Fruit fly (Drosophila melanogaster) whole organism, embryonic: Measurements from ENCODE around the gene Ykt6.
A peak's percentile ranks its signal among the peaks of the same experiment; 100 is the strongest.

Experiments used
- B-H2 ChIP-seq: fragments of 200-800 bp; sonication (Bioruptor generic); optimal IDR thresholded peaks from 2 replicates; lab custom pipeline; 2018; ENCODE audit warnings: missing biosample characterization, mild to moderate bottlenecking, missing genetic modification characterization
- Bdp1 ChIP-seq: fragments of 200-800 bp; sonication (Bioruptor generic); optimal IDR thresholded peaks from 3 replicates; lab custom pipeline; 2016; ENCODE audit warnings: missing biosample characterization, missing genetic modification characterization
- Bteb2 ChIP-seq: fragments of 200-800 bp; sonication (Bioruptor generic); optimal IDR thresholded peaks from 2 replicates; lab custom pipeline; 2016; ENCODE audit warnings: missing biosample characterization, missing genetic modification characterization
- CG10431 ChIP-seq: fragments of 200-800 bp; sonication (Bioruptor generic); optimal IDR thresholded peaks from 3 replicates; lab custom pipeline; 2018; ENCODE audit warnings: missing biosample characterization, mild to moderate bottlenecking, missing genetic modification characterization
- CG11247 ChIP-seq: fragments of 200-800 bp; sonication (Bioruptor generic); IDR thresholded peaks from 2 replicates; pipeline ENCODE4 v1.3.6; 2022; ENCODE audit warnings: missing biosample characterization, missing genetic modification characterization
- CG11398 ChIP-seq: fragments of 200-800 bp; sonication (Bioruptor generic); optimal IDR thresholded peaks from 2 replicates; lab custom pipeline; 2016; ENCODE audit warnings: missing biosample characterization, missing genetic modification characterization
- CG11456 ChIP-seq: fragments of 200-800 bp; sonication (Bioruptor generic); IDR thresholded peaks from 3 replicates; pipeline ENCODE4 v1.3.6; 2022; ENCODE audit warnings: missing biosample characterization, missing genetic modification characterization
- CG13424 ChIP-seq: fragments of 200-800 bp; sonication (Bioruptor generic); optimal IDR thresholded peaks from 2 replicates; lab custom pipeline; 2019; ENCODE audit warnings: missing biosample characterization, mild to moderate bottlenecking, missing genetic modification characterization, moderate library complexity
- CG1602 ChIP-seq: fragments of 200-800 bp; sonication (Bioruptor generic); optimal IDR thresholded peaks from 3 replicates; lab custom pipeline; 2016; ENCODE audit warnings: missing biosample characterization, missing genetic modification characterization
- CG16813 ChIP-seq: fragments of 200-800 bp; sonication (Bioruptor generic); IDR thresholded peaks from 3 replicates; pipeline ENCODE4 v1.3.6; 2022; ENCODE audit warnings: missing biosample characterization, missing genetic modification characterization; ENCODE audit not compliant: partially characterized antibody
- CG16815 ChIP-seq: fragments of 200-800 bp; sonication (Bioruptor generic); optimal IDR thresholded peaks from 3 replicates; lab custom pipeline; 2017; ENCODE audit warnings: missing biosample characterization, mild to moderate bottlenecking, missing genetic modification characterization
- CG17359 ChIP-seq: fragments of 200-800 bp; sonication (Bioruptor generic); optimal IDR thresholded peaks from 3 replicates; lab custom pipeline; 2018; ENCODE audit warnings: missing biosample characterization, mild to moderate bottlenecking, missing genetic modification characterization, moderate library complexity
- CG17912 ChIP-seq: fragments of 200-800 bp; sonication (Bioruptor generic); optimal IDR thresholded peaks from 2 replicates; lab custom pipeline; 2018; ENCODE audit warnings: missing biosample characterization, mild to moderate bottlenecking, missing genetic modification characterization
- CG2712 ChIP-seq: fragments of 200-800 bp; optimal IDR thresholded peaks from 3 replicates; lab custom pipeline; 2019; ENCODE audit warnings: missing biosample characterization, mild to moderate bottlenecking, missing genetic modification characterization, moderate library complexity
- CG32767 ChIP-seq: fragments of 200-800 bp; sonication (Bioruptor generic); IDR thresholded peaks from 2 replicates; pipeline ENCODE4 v1.3.6; 2022; ENCODE audit warnings: missing biosample characterization, missing genetic modification characterization
- CG34422 ChIP-seq: fragments of 200-800 bp; sonication (Bioruptor generic); IDR thresholded peaks from 3 replicates; pipeline ENCODE4 v1.3.6; 2022; ENCODE audit warnings: missing biosample characterization, missing genetic modification characterization
- CG4328 ChIP-seq: fragments of 200-800 bp; sonication (Bioruptor generic); optimal IDR thresholded peaks from 3 replicates; lab custom pipeline; 2017; ENCODE audit warnings: missing biosample characterization, missing genetic modification reagents, missing genetic modification characterization
- CG4854 ChIP-seq: fragments of 200-800 bp; sonication (Bioruptor generic); optimal IDR thresholded peaks from 2 replicates; lab custom pipeline; 2016; ENCODE audit warnings: missing biosample characterization, missing genetic modification characterization, inconsistent platforms
- CG8290 ChIP-seq, 3 experiments: fragments of 200-800 bp; sonication (Bioruptor generic); optimal IDR thresholded peaks; 2 replicates each; lab custom pipeline; 2016 to 2019; ENCODE audit warnings: missing biosample characterization in 3 of 3, missing genetic modification characterization in 3 of 3, mild to moderate bottlenecking in 2 of 3, moderate library complexity in 1 of 3
- CG8388 ChIP-seq: fragments of 200-800 bp; sonication (Bioruptor generic); optimal IDR thresholded peaks from 2 replicates; lab custom pipeline; 2019; ENCODE audit warnings: missing biosample characterization, mild to moderate bottlenecking, missing genetic modification characterization, moderate library complexity
- CG9817 ChIP-seq: fragments of 200-800 bp; sonication (Bioruptor generic); optimal IDR thresholded peaks from 2 replicates; lab custom pipeline; 2018; ENCODE audit warnings: missing biosample characterization, mild to moderate bottlenecking, missing genetic modification characterization, moderate library complexity
- Dfd ChIP-seq, 2 experiments: fragments of >200 bp; optimal IDR thresholded peaks; 2 replicates each; lab custom pipeline; 2017; ENCODE audit warnings: missing biosample characterization in 2 of 2, missing genetic modification characterization in 2 of 2
- H2.0 ChIP-seq: fragments of 200-800 bp; sonication (Bioruptor generic); IDR thresholded peaks from 2 replicates; pipeline ENCODE4 v1.3.6; 2022; ENCODE audit warnings: missing biosample characterization, missing genetic modification characterization
- Hey ChIP-seq: fragments of 200-800 bp; sonication (Bioruptor generic); optimal IDR thresholded peaks from 3 replicates; lab custom pipeline; 2018; ENCODE audit warnings: missing biosample characterization, mild to moderate bottlenecking, missing genetic modification characterization
- Hr3 ChIP-seq: fragments of 200-800 bp; sonication (Bioruptor generic); optimal IDR thresholded peaks from 3 replicates; lab custom pipeline; 2016; ENCODE audit warnings: missing biosample characterization, missing genetic modification characterization
- Hr51 ChIP-seq, 2 experiments: fragments of 200-800 bp; sonication (Bioruptor generic); optimal IDR thresholded peaks; 2 replicates in 1 of 2; 3 replicates in 1 of 2; lab custom pipeline; 2016 to 2018; ENCODE audit warnings: missing biosample characterization in 2 of 2, missing genetic modification characterization in 2 of 2, mild to moderate bottlenecking in 1 of 2, moderate library complexity in 1 of 2
- Mrtf ChIP-seq: fragments of 200-800 bp; sonication (Bioruptor generic); IDR thresholded peaks from 3 replicates; pipeline ENCODE4 v1.3.6; 2022; ENCODE audit warnings: missing biosample characterization, missing genetic modification characterization
- Myb ChIP-seq: fragments of 200-800 bp; sonication (Bioruptor generic); optimal IDR thresholded peaks from 2 replicates; lab custom pipeline; 2016; ENCODE audit warnings: missing biosample characterization, missing genetic modification characterization
- NC2β ChIP-seq: fragments of 200-800 bp; sonication (Bioruptor generic); optimal IDR thresholded peaks from 2 replicates; lab custom pipeline; 2016; ENCODE audit warnings: missing biosample characterization, missing genetic modification characterization
- NK7.1 ChIP-seq: fragments of 200-800 bp; sonication (Bioruptor generic); optimal IDR thresholded peaks from 3 replicates; lab custom pipeline; 2016; ENCODE audit warnings: missing biosample characterization, missing genetic modification characterization
- Poxn ChIP-seq: fragments of 200-800 bp; sonication (Bioruptor generic); IDR thresholded peaks from 2 replicates; pipeline ENCODE4 v1.3.6; 2022; ENCODE audit warnings: missing biosample characterization, missing genetic modification characterization
- Ssrp ChIP-seq: fragments of 200-800 bp; sonication (Bioruptor generic); optimal IDR thresholded peaks from 2 replicates; lab custom pipeline; 2018; ENCODE audit warnings: missing biosample characterization, mild to moderate bottlenecking, missing genetic modification characterization, moderate library complexity
- Trl ChIP-seq, 3 experiments: fragments of >200 bp in 2 of 3; fragments of 200-800 bp in 1 of 3; sonication (Bioruptor generic) in 1 of 3; optimal IDR thresholded peaks; 2 replicates in 1 of 3; 3 replicates in 2 of 3; lab custom pipeline; 2016 to 2017; ENCODE audit warnings: missing biosample characterization in 1 of 3, missing genetic modification characterization in 1 of 3
- al ChIP-seq: fragments of 200-800 bp; sonication (Bioruptor generic); IDR thresholded peaks from 2 replicates; pipeline ENCODE4 v1.3.6; 2022; ENCODE audit warnings: missing biosample characterization, missing genetic modification characterization
- aop ChIP-seq: fragments of 200-800 bp; sonication (Bioruptor generic); IDR thresholded peaks from 2 replicates; pipeline ENCODE4 v1.3.6; 2022; ENCODE audit warnings: missing biosample characterization, missing genetic modification characterization
- ap ChIP-seq: fragments of 200-800 bp; sonication (Bioruptor generic); IDR thresholded peaks from 2 replicates; pipeline ENCODE4 v1.3.6; 2022; ENCODE audit warnings: missing biosample characterization, missing genetic modification characterization
- bigmax ChIP-seq: fragments of 200-800 bp; sonication (Bioruptor generic); optimal IDR thresholded peaks from 2 replicates; lab custom pipeline; 2018; ENCODE audit warnings: missing biosample characterization, mild to moderate bottlenecking, missing genetic modification characterization
- br ChIP-seq: fragments of >200 bp; optimal IDR thresholded peaks from 2 replicates; lab custom pipeline; 2017
- btn ChIP-seq: fragments of 200-800 bp; sonication (Bioruptor generic); optimal IDR thresholded peaks from 2 replicates; lab custom pipeline; 2016; ENCODE audit warnings: missing biosample characterization, missing genetic modification characterization
- chm ChIP-seq: fragments of 200-800 bp; sonication (Bioruptor generic); IDR thresholded peaks from 2 replicates; pipeline ENCODE4 v1.3.6; 2022; ENCODE audit warnings: missing biosample characterization, missing genetic modification characterization
- da ChIP-seq: fragments of 200-800 bp; sonication (Bioruptor generic); optimal IDR thresholded peaks from 2 replicates; lab custom pipeline; 2016; ENCODE audit warnings: missing biosample characterization, missing genetic modification characterization
- dimm ChIP-seq: fragments of 200-800 bp; sonication (Bioruptor generic); IDR thresholded peaks from 2 replicates; pipeline ENCODE4 v1.3.6; 2022; ENCODE audit warnings: missing biosample characterization, missing genetic modification characterization
- fu2 ChIP-seq: fragments of 200-800 bp; sonication (Bioruptor generic); optimal IDR thresholded peaks from 2 replicates; lab custom pipeline; 2016; ENCODE audit warnings: missing biosample characterization, missing genetic modification characterization
- her ChIP-seq: fragments of 200-800 bp; sonication (Bioruptor generic); optimal IDR thresholded peaks from 2 replicates; lab custom pipeline; 2016; ENCODE audit warnings: missing biosample characterization, missing genetic modification characterization
- nerfin-2 ChIP-seq: fragments of 200-800 bp; sonication (Bioruptor generic); IDR thresholded peaks from 2 replicates; pipeline ENCODE4 v1.3.6; 2022; ENCODE audit warnings: missing biosample characterization, missing genetic modification characterization; ENCODE audit not compliant: partially characterized antibody
- pan ChIP-seq, 4 experiments: fragments of >200 bp in 3 of 4; fragments of 200-800 bp in 1 of 4; sonication (Bioruptor generic) in 1 of 4; optimal IDR thresholded peaks in 3 of 4; IDR thresholded peaks in 1 of 4; 2 replicates each; pipeline versions ENCODE4 v1.3.6 to Lab custom; 2017 to 2022; ENCODE audit warnings: missing biosample characterization in 2 of 4, missing genetic modification characterization in 2 of 4, mixed read lengths in 1 of 4
- usp ChIP-seq: fragments of >200 bp; optimal IDR thresholded peaks from 2 replicates; lab custom pipeline; 2017; ENCODE audit warnings: missing biosample characterization, missing genetic modification characterization
- vfl ChIP-seq: fragments of 200-800 bp; sonication (Bioruptor generic); optimal IDR thresholded peaks from 2 replicates; lab custom pipeline; 2016; ENCODE audit warnings: missing biosample characterization, missing genetic modification characterization

Gene Ykt6

DNA sequence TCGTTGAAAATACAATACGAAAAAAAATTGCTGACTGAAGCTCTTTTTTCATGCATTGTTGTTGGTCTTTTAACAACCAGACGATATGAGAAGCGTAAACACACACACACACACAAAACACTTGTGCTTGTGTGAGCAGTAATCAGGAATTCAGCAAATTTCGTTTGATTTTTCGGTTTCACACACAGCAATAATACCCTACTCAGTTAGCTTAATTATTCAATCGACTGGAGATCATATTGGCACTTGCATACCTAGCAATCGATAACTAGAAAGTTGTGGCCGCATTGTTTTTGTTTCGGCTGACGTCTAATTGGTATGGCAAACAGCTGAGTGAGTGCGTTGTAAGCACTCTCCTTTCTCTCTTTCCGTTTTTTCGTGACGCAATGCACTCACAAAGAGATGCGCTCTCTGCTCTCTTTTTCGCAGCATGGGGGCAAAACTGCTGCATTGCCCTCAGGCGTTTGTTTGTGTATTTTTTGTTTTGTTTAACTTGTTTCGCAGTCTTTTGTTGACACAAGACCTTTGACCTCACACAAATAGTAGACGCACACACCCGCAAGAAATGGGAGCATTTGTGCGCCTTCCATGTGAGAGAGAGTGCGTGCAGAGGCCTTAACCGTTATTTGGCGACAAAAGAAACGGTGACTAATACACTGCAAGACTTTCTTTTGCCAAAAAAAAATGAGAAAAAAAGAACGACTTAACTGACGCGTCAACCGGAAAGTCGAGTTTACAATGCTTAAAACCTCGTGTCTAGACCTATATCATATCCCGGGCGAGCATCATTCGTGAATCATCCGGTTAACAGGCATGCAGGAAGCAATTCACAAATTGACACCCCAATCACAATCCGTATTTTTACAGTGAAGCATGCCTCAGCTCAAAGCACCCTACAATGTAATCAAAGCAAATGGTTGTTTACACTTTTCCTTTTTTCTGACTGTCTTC is 24.8 kb downstream of the Ykt6 start (continued):
- TF ChIP-seq vfl (GFP tag; lab: Kevin White, UChicago) (peak; percentile 17), Myb (no peak), Trl (optimal IDR thresholded peaks at IDR 0.05; lab: Kevin White, UChicago) (peak; percentile 77 to 89), Trl (GFP tag; optimal IDR thresholded peaks at IDR 0.05; lab: Kevin White, UChicago) (peak; percentile 2), CG16815 (GFP tag; lab: Kevin White, UChicago) (no peak), NK7.1 (GFP tag; lab: Kevin White, UChicago) (no peak), B-H2 (no peak), CG13424 (tag; lab: Kevin White, UChicago) (peak; percentile 33), Ssrp (tag; lab: Kevin White, UChicago) (peak; percentile 13), Hr3 (GFP tag; lab: Kevin White, UChicago) (no peak), dimm (GFP tag; lab: Robert Waterston, UW) (no peak), H2.0 (no peak), nerfin-2 (GFP tag; lab: Robert Waterston, UW) (no peak), CG4854 (no peak), CG1602 (GFP tag; lab: Kevin White, UChicago) (no peak), al (GFP tag; lab: Robert Waterston, UW) (peak; percentile 34; the same call in 1 of the 2 replicates), CG11398 (GFP tag; lab: Kevin White, UChicago) (no peak), CG34422 (GFP tag; lab: Robert Waterston, UW) (no peak), CG11247 (GFP tag; lab: Robert Waterston, UW) (0 out of 2 replicates have a peak, but pooled peaks have one; percentile 22), br (lab: Kevin White, UChicago) (no peak), her (GFP tag; lab: Kevin White, UChicago) (no peak), CG8388 (GFP tag; lab: Kevin White, UChicago) (no peak), Hey (tag; lab: Kevin White, UChicago) (no peak), Bdp1 (GFP tag; lab: Kevin White, UChicago) (no peak), CG16813 (no peak), da (GFP tag; lab: Kevin White, UChicago) (no peak), CG9817 (tag; lab: Kevin White, UChicago) (no peak), Dfd (GFP tag; optimal IDR thresholded peaks at IDR 0.05; lab: Kevin White, UChicago) (no peak), pan (optimal IDR thresholded peaks at IDR 0.05; lab: Kevin White, UChicago) (no peak), pan (GFP tag; optimal IDR thresholded peaks at IDR 0.05 in 1 of 2, IDR thresholded peaks at IDR 0.05 in 1 of 2) (peak in 1 of 2 experiments; percentile 57), aop (no peak), usp (GFP tag; lab: Kevin White, UChicago) (no peak), btn (GFP tag; lab: Kevin White, UChicago) (no peak), fu2 (GFP tag; lab: Kevin White, UChicago) (no peak), CG11456 (GFP tag; lab: Robert Waterston, UW) (no peak), Hr51 (GFP tag; optimal IDR thresholded peaks at IDR 0.05; lab: Kevin White, UChicago) (peak in 1 of 2 experiments; percentile 23), CG2712 (tag; lab: Kevin White, UChicago) (peak; percentile 23), bigmax (GFP tag; lab: Kevin White, UChicago) (no peak), CG4328 (no peak), CG17912 (GFP tag; lab: Kevin White, UChicago) (no peak), Mrtf (GFP tag; lab: Robert Waterston, UW) (no peak), ap (GFP tag; lab: Robert Waterston, UW) (no peak), NC2β (GFP tag; lab: Kevin White, UChicago) (no peak), CG10431 (no peak), chm (GFP tag; lab: Robert Waterston, UW) (no peak), CG32767 (GFP tag; lab: Robert Waterston, UW) (no peak), CG8290 (GFP tag; optimal IDR thresholded peaks at IDR 0.05; lab: Kevin White, UChicago) (no peak), CG8290 (tag; optimal IDR thresholded peaks at IDR 0.05; lab: Kevin White, UChicago) (peak in 1 of 2 experiments; percentile 58), CG17359 (tag; lab: Kevin White, UChicago) (peak; percentile 27), Bteb2 (GFP tag; lab: Kevin White, UChicago) (no peak), Poxn (GFP tag; lab: Robert Waterston, UW) (no peak)
